Fruit fly (Drosophila melanogaster) whole organism, larva: ENCODE data around the gene GstO2.

Source experiments
- noc ChIP-seq: fragments of 200-800 bp; sonication (Bioruptor generic); optimal IDR thresholded peaks from 3 replicates; lab custom pipeline; 2019; ENCODE audit warnings: missing biosample characterization, mild to moderate bottlenecking, missing genetic modification characterization, moderate library complexity

The GstO2 gene

DNA sequence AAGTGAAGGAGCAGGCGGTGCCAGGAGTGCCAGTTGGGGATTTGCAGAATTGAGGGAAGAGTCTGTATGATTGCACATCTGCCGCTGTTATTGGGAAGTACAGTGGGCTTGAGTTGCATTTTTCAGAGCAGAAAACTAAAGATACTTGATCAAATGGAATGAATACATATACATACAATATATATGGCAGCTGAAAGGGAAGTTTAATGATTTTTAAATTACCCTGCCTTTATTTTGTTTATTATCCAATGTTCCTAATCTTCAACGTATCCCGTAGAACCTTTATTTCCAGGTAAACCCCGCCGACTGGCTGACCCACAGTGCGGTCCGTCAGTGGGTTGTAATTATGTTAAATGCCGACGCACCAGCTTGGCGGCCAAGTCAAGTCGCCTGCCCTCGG lies 42.4 kb downstream of the GstO2 start:
- TF ChIP-seq noc, result no peak
